Fruit fly (Drosophila melanogaster): ENCODE data around the gene Nubp2.

Gene Nubp2

DNA sequence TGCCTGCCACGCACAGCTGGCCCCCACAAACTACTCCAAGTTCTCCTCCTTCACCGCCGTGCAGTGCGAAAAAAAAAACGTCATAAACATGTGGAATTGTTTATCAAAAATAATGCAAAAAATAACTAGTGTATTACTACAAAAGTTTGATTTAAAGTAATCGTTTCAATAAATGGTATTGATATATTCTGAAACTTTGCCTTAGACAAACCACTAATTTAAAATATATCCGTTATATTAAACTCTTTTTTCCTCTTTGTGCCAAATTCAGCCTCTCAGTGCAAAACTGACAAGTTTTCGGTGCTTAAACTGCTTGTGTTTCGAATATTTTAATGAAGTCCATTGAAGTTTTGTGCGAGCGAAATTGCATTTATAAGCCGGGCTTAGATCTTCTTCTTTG, 30.7 kb downstream of the Nubp2 start:
- TF ChIP-seq CG8301 (tag; optimal IDR thresholded peaks at IDR 0.05) (peak; percentile 18), CG13204 (GFP tag; optimal IDR thresholded peaks at IDR 0.05) (no peak)

DNA sequence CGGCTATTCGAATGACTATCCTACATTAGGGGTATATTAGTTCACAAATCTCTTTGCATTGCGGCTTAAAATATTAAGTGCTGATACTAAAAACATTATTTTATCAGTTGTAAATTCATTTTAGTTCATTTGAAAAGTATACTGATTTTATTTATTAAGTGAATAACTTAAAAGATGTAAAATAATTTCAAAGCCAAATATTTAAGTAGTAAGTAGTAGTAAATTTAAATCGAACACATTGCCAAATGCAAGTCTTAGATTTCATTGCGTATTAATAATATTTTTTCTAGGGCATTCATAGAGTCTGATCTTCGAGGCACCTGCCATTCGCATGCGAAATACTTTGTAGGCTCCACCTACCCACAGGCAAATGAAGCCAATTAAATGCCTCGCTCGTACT, 36.3 kb downstream of the Nubp2 start:
- TF ChIP-seq Pif1A (GFP tag; optimal IDR thresholded peaks at IDR 0.05) (no peak), EcR (GFP tag; optimal IDR thresholded peaks at IDR 0.05) (no peak), Ets98B (GFP tag; IDR thresholded peaks at IDR 0.05) (no peak), CG12605 (GFP tag; IDR thresholded peaks at IDR 0.05) (no peak), Pif1B (GFP tag; optimal IDR thresholded peaks at IDR 0.05) (peak; percentile 1), CG14655 (GFP tag; optimal IDR thresholded peaks at IDR 0.05) (peak; percentile 56), gl (tag; optimal IDR thresholded peaks at IDR 0.05) (no peak), CG17806 (tag; optimal IDR thresholded peaks at IDR 0.05) (peak; percentile 29), CG8301 (tag; optimal IDR thresholded peaks at IDR 0.05) (peak; percentile 46), CG32121 (GFP tag; IDR thresholded peaks at IDR 0.05) (no peak), CG8159 (tag; optimal IDR thresholded peaks at IDR 0.05) (peak; percentile 25), CG9948 (tag; optimal IDR thresholded peaks at IDR 0.05) (peak; percentile 34), CG15710 (tag; optimal IDR thresholded peaks at IDR 0.05) (peak; percentile 15), D1 (tag; optimal IDR thresholded peaks at IDR 0.05) (no peak), fd96Ca (GFP tag; IDR thresholded peaks at IDR 0.05) (no peak), CG34367 (tag; optimal IDR thresholded peaks at IDR 0.05) (no peak), CG10348 (GFP tag; IDR thresholded peaks at IDR 0.05) (no peak), CG4496 (GFP tag; IDR thresholded peaks at IDR 0.05) (no peak), rn (GFP tag; IDR thresholded peaks at IDR 0.05) (no peak)

DNA sequence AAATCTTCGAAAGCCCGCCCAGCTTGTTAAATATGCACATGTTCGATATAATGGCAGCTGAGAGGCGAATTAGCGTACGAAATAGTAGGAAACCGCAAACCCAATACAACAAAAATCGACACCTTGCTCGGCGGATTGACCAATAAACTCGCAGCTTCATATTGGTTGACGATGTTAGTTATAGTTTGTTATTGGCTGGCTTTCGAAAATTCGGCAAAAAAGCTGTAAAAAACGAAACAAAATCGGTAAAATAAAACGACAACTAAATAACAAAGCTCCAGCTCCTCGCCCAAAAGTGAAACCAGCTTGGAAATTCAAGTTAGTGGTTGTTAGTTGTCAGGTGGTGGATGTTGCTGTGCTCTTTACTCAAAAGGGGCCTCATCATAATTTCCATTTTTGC, 37.4 kb downstream of the Nubp2 start:
- TF ChIP-seq gl (tag; optimal IDR thresholded peaks at IDR 0.05) (no peak), Pif1B (GFP tag; optimal IDR thresholded peaks at IDR 0.05) (no peak), CG12605 (GFP tag; IDR thresholded peaks at IDR 0.05) (no peak), fd96Ca (GFP tag; IDR thresholded peaks at IDR 0.05) (no peak), Ets98B (GFP tag; IDR thresholded peaks at IDR 0.05) (no peak), CG4496 (GFP tag; IDR thresholded peaks at IDR 0.05) (no peak), EcR (GFP tag; optimal IDR thresholded peaks at IDR 0.05) (no peak), rn (GFP tag; IDR thresholded peaks at IDR 0.05) (no peak), CG14655 (GFP tag; optimal IDR thresholded peaks at IDR 0.05) (no peak), D1 (tag; optimal IDR thresholded peaks at IDR 0.05) (no peak), CG15710 (tag; optimal IDR thresholded peaks at IDR 0.05) (no peak), Snoo (tag; optimal IDR thresholded peaks at IDR 0.05) (no peak), CG9948 (tag; optimal IDR thresholded peaks at IDR 0.05) (no peak), CG34367 (tag; optimal IDR thresholded peaks at IDR 0.05) (no peak), Pif1A (GFP tag; optimal IDR thresholded peaks at IDR 0.05) (no peak), CG32121 (GFP tag; IDR thresholded peaks at IDR 0.05) (no peak), CG10348 (GFP tag; IDR thresholded peaks at IDR 0.05) (no peak), CG8301 (tag; optimal IDR thresholded peaks at IDR 0.05) (no peak), CG13204 (GFP tag; optimal IDR thresholded peaks at IDR 0.05) (no peak), CG8159 (tag; optimal IDR thresholded peaks at IDR 0.05) (no peak)

dm6 chr3L:20565561-20566128, 39.3 kb downstream of the Nubp2 start:
- TF ChIP-seq Pif1A (GFP tag; optimal IDR thresholded peaks at IDR 0.05) (no peak), EcR (GFP tag; optimal IDR thresholded peaks at IDR 0.05) (no peak), CG17806 (tag; optimal IDR thresholded peaks at IDR 0.05) (no peak), Pif1B (GFP tag; optimal IDR thresholded peaks at IDR 0.05) (no peak), CG4496 (GFP tag; IDR thresholded peaks at IDR 0.05) (no peak), CG32121 (GFP tag; IDR thresholded peaks at IDR 0.05) (no peak), rn (GFP tag; IDR thresholded peaks at IDR 0.05) (no peak), CG12605 (GFP tag; IDR thresholded peaks at IDR 0.05) (no peak), CG15710 (tag; optimal IDR thresholded peaks at IDR 0.05) (no peak), fd96Ca (GFP tag; IDR thresholded peaks at IDR 0.05) (no peak), Snoo (tag; optimal IDR thresholded peaks at IDR 0.05) (no peak), CG9948 (tag; optimal IDR thresholded peaks at IDR 0.05) (no peak), CG14655 (GFP tag; optimal IDR thresholded peaks at IDR 0.05) (no peak), gl (tag; optimal IDR thresholded peaks at IDR 0.05) (no peak), CG34367 (tag; optimal IDR thresholded peaks at IDR 0.05) (no peak), CG8159 (tag; optimal IDR thresholded peaks at IDR 0.05) (no peak), CG10348 (GFP tag; IDR thresholded peaks at IDR 0.05) (no peak), Ets98B (GFP tag; IDR thresholded peaks at IDR 0.05) (no peak), CG13204 (GFP tag; optimal IDR thresholded peaks at IDR 0.05) (no peak)

- peak; percentile 31 for TF ChIP-seq CG14655 (GFP tag; optimal IDR thresholded peaks at IDR 0.05)
- peak; percentile 51 for TF ChIP-seq CG8301 (tag; optimal IDR thresholded peaks at IDR 0.05)
- TF ChIP-seq Pif1A (GFP tag; optimal IDR thresholded peaks at IDR 0.05), result no peak
- TF ChIP-seq gl (tag; optimal IDR thresholded peaks at IDR 0.05), result no peak
- TF ChIP-seq CG32121 (GFP tag; IDR thresholded peaks at IDR 0.05), result peak; percentile 45
These were observed 43.8 kb downstream of the Nubp2 start for dm6 chr3L:20570134-20570533.

DNA sequence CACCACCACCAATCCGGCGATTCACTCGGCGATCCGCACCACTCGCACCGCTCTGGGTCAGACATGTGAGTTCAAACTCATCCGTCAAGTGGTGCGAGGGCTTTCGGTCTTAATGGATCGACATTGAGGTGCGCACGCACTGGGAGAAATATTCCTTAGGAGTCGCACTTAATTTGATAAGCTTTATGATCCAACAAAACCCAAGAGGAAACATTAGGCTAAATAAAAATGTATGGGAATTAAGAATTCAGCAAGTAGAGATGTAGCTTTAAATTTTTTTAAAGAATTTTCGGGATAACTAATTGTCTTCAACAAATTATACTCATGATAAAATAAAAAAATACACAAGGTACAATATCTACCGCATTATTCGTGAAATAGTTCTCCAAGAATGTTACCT, 50.1 kb downstream of the Nubp2 start:
- no peak for TF ChIP-seq D1 (tag; optimal IDR thresholded peaks at IDR 0.05)
- no peak for TF ChIP-seq EcR (GFP tag; optimal IDR thresholded peaks at IDR 0.05)
- no peak for TF ChIP-seq CG4496 (GFP tag; IDR thresholded peaks at IDR 0.05)
- no peak for TF ChIP-seq rn (GFP tag; IDR thresholded peaks at IDR 0.05)
- peak; percentile 16 for TF ChIP-seq CG14655 (GFP tag; optimal IDR thresholded peaks at IDR 0.05)
- TF ChIP-seq CG9948 (tag; optimal IDR thresholded peaks at IDR 0.05), result no peak
